Worm (Caenorhabditis elegans) whole organism, young adult: ENCODE data around the gene sre-32.
"Not testable (repeated sequence)": the region's sequence is repeated elsewhere in the genome, so short reads cannot be mapped to it uniquely, and the experiment has no call there.

Experiments
- F22D6.2 ChIP-seq: sonication (generic microtip); optimal IDR thresholded peaks from 2 replicates; lab custom pipeline; 2016; ENCODE audit warnings: mild to moderate bottlenecking, missing genetic modification characterization, missing compliant biosample characterization
- F23B12.7 ChIP-seq: sonication (generic microtip); optimal IDR thresholded peaks from 2 replicates; lab custom pipeline; 2017; ENCODE audit warnings: missing genetic modification characterization, mild to moderate bottlenecking, missing compliant biosample characterization, antibody characterized with exemption, moderate library complexity; ENCODE audit not compliant: insufficient read depth
- F49E8.2 ChIP-seq: sonication (generic microtip); optimal IDR thresholded peaks from 3 replicates; lab custom pipeline; 2017; ENCODE audit warnings: missing genetic modification characterization, mild to moderate bottlenecking, missing compliant biosample characterization, antibody characterized with exemption, moderate library complexity; ENCODE audit not compliant: insufficient read depth
- K12H6.12 ChIP-seq: fragments of 200-800 bp; sonication (Bioruptor generic); optimal IDR thresholded peaks from 2 replicates; lab custom pipeline; 2018; ENCODE audit warnings: mild to moderate bottlenecking, missing genetic modification characterization, missing compliant biosample characterization
- Y67H2A.10 ChIP-seq: fragments of 200-800 bp; sonication (Bioruptor generic); conservative IDR thresholded peaks from 2 replicates; pipeline ENCODE4 v1.3.6; 2022; ENCODE audit warnings: missing genetic modification reagents, missing genetic modification characterization, missing compliant biosample characterization
- ZK185.1 ChIP-seq: sonication (generic microtip); optimal IDR thresholded peaks from 2 replicates; lab custom pipeline; 2016; ENCODE audit warnings: mild to moderate bottlenecking, missing genetic modification characterization, missing compliant biosample characterization; ENCODE audit not compliant: poor library complexity, severe bottlenecking
- ama-1 ChIP-seq, 3 experiments: fragments of 150-350 bp in 1 of 3; sonication (generic microtip) in 2 of 3; optimal IDR thresholded peaks; 2 replicates each; lab custom pipeline; 2014 to 2018; ENCODE audit warnings: missing biosample characterization in 2 of 3, missing genetic modification characterization in 2 of 3, missing genetic modification reagents in 2 of 3
- aptf-2 ChIP-seq: fragments of 200-800 bp; sonication (Bioruptor generic); conservative IDR thresholded peaks from 2 replicates; pipeline ENCODE4 v1.3.6; 2022; ENCODE audit warnings: missing genetic modification reagents, missing genetic modification characterization, missing compliant biosample characterization
- aptf-3 ChIP-seq: fragments of 200-800 bp; sonication (Bioruptor generic); IDR thresholded peaks from 2 replicates; pipeline ENCODE4 v1.3.6; 2022; ENCODE audit warnings: missing genetic modification characterization, missing compliant biosample characterization
- attf-3 ChIP-seq: fragments of 200-800 bp; sonication (Bioruptor generic); conservative IDR thresholded peaks from 2 replicates; pipeline ENCODE4 v1.3.6; 2022; ENCODE audit warnings: missing genetic modification reagents, missing genetic modification characterization, missing compliant biosample characterization
- attf-6 ChIP-seq: fragments of 200-800 bp; sonication (Bioruptor generic); IDR thresholded peaks from 2 replicates; pipeline ENCODE4 v1.3.6; 2022; ENCODE audit warnings: missing genetic modification reagents, missing genetic modification characterization, missing compliant biosample characterization
- ceh-91 ChIP-seq: fragments of 200-800 bp; sonication (Bioruptor generic); IDR thresholded peaks from 2 replicates; pipeline ENCODE4 v1.3.6; 2022; ENCODE audit warnings: missing genetic modification reagents, missing genetic modification characterization, missing compliant biosample characterization
- dox-1 ChIP-seq: fragments of 200-800 bp; sonication (Bioruptor generic); IDR thresholded peaks from 2 replicates; pipeline ENCODE4 v1.3.6; 2022; ENCODE audit warnings: missing genetic modification reagents, missing genetic modification characterization, missing compliant biosample characterization
- let-526 ChIP-seq: fragments of 200-800 bp; sonication (Bioruptor generic); IDR thresholded peaks from 2 replicates; pipeline ENCODE4 v1.3.6; 2022; ENCODE audit warnings: missing genetic modification reagents, missing genetic modification characterization, missing compliant biosample characterization
- lin-40 ChIP-seq: sonication (generic microtip); optimal IDR thresholded peaks from 2 replicates; lab custom pipeline; 2016; ENCODE audit warnings: missing genetic modification characterization, mild to moderate bottlenecking, missing compliant biosample characterization, missing genotype, missing genetic modification reagents
- lir-1 ChIP-seq: fragments of 200-800 bp; sonication (Bioruptor generic); conservative IDR thresholded peaks from 2 replicates; pipeline ENCODE4 v1.3.6; 2022; ENCODE audit warnings: missing genetic modification reagents, missing genetic modification characterization, missing compliant biosample characterization
- madf-10 ChIP-seq: sonication (generic microtip); optimal IDR thresholded peaks from 2 replicates; lab custom pipeline; 2016; ENCODE audit warnings: mild to moderate bottlenecking, missing genetic modification characterization, missing compliant biosample characterization
- mel-28 ChIP-seq: sonication (generic microtip); optimal IDR thresholded peaks from 2 replicates; lab custom pipeline; 2016; ENCODE audit warnings: borderline replicate concordance, mild to moderate bottlenecking, missing genetic modification characterization, missing compliant biosample characterization
- mxl-1 ChIP-seq: sonication (generic microtip); optimal IDR thresholded peaks from 2 replicates; lab custom pipeline; 2016; ENCODE audit warnings: missing genetic modification characterization, missing compliant biosample characterization
- nfya-2 ChIP-seq: fragments of 200-800 bp; sonication (Bioruptor generic); IDR thresholded peaks from 2 replicates; pipeline ENCODE4 v1.3.6; 2022; ENCODE audit warnings: missing genetic modification reagents, missing genetic modification characterization, missing compliant biosample characterization
- nhr-27 ChIP-seq: fragments of 200-800 bp; sonication (Bioruptor generic); optimal IDR thresholded peaks from 2 replicates; lab custom pipeline; 2018; ENCODE audit warnings: mild to moderate bottlenecking, missing genetic modification characterization, moderate library complexity, missing compliant biosample characterization
- nhr-90 ChIP-seq: sonication (generic microtip); optimal IDR thresholded peaks from 2 replicates; lab custom pipeline; 2016; ENCODE audit warnings: missing genotype, mild to moderate bottlenecking, missing genetic modification characterization, missing compliant biosample characterization
- pha-4 ChIP-seq: fragments of 150-350 bp; sonication (generic microtip); optimal IDR thresholded peaks from 2 replicates; lab custom pipeline; 2014; ENCODE audit warnings: missing biosample characterization, missing genetic modification reagents, missing genetic modification characterization
- repo-1 ChIP-seq: sonication (generic microtip); optimal IDR thresholded peaks from 2 replicates; lab custom pipeline; 2017; ENCODE audit warnings: mild to moderate bottlenecking, missing genetic modification characterization, missing compliant biosample characterization
- snpc-1.1 ChIP-seq: sonication (generic microtip); optimal IDR thresholded peaks from 2 replicates; lab custom pipeline; 2017; ENCODE audit warnings: missing genetic modification characterization, mild to moderate bottlenecking, missing compliant biosample characterization, antibody characterized with exemption, moderate library complexity, missing genotype, missing genetic modification reagents; ENCODE audit not compliant: insufficient read depth
- tlf-1 ChIP-seq: fragments of 200-800 bp; sonication (Bioruptor generic); optimal IDR thresholded peaks from 2 replicates; lab custom pipeline; 2018; ENCODE audit warnings: mild to moderate bottlenecking, missing genetic modification characterization, missing compliant biosample characterization
- unc-62 ChIP-seq: fragments of 150-350 bp; optimal IDR thresholded peaks from 2 replicates; lab custom pipeline; 2014; ENCODE audit warnings: missing biosample characterization, missing genetic modification reagents, missing genetic modification characterization
- ztf-26 ChIP-seq: sonication (generic microtip); optimal IDR thresholded peaks from 2 replicates; lab custom pipeline; 2017; ENCODE audit warnings: missing genetic modification characterization, missing compliant biosample characterization
- ztf-28 ChIP-seq: fragments of 200-800 bp; sonication (Bioruptor generic); IDR thresholded peaks from 2 replicates; pipeline ENCODE4 v1.3.6; 2022; ENCODE audit warnings: missing genetic modification reagents, missing genetic modification characterization, missing compliant biosample characterization

The sre-32 gene

ce11 chrII:12452754-12453352 is 3.7 kb downstream of the sre-32 start, which contains the start of the genes sre-35 and sre-33 (continued):
- TF ChIP-seq ZK185.1 (tag; lab: Kevin White, UChicago), result no peak
- TF ChIP-seq, all 124 proteins: peak for 0

- TF ChIP-seq aptf-3 (GFP tag; lab: Robert Waterston, UW), result no peak
- no peak for TF ChIP-seq lin-40 (tag; lab: Kevin White, UChicago)
- TF ChIP-seq Y67H2A.10 (GFP tag; lab: Robert Waterston, UW), result no peak
- no peak for TF ChIP-seq ztf-26
- no peak for TF ChIP-seq K12H6.12 (tag; lab: Kevin White, UChicago)
- TF ChIP-seq F22D6.2, result no peak
Observed at ce11 chrII:12449849-12450248, 6.7 kb downstream of the sre-32 start, which contains the start of gene sre-34. Gene sre-34 (plus strand): TSS chrII:12450149.

ce11 chrII:12448241-12448640 is 8.3 kb downstream of the sre-32 start, which contains the start of gene srh-27:
Gene srh-27 (plus strand): TSS chrII:12448541.
- TF ChIP-seq ama-1 (optimal IDR thresholded peaks at IDR 0.05; lab: Kevin White, UChicago), result no peak
- no peak for TF ChIP-seq ama-1 (GFP tag; optimal IDR thresholded peaks at IDR 0.05; lab: Kevin White, UChicago)
- no peak for TF ChIP-seq F23B12.7
- TF ChIP-seq attf-3, result no peak
- TF ChIP-seq aptf-2 (GFP tag; lab: Robert Waterston, UW), result no peak
- no peak for TF ChIP-seq tlf-1 (GFP tag; lab: Kevin White, UChicago)
- no peak for TF ChIP-seq madf-10 (tag; lab: Kevin White, UChicago)
- TF ChIP-seq attf-6 (GFP tag; lab: Robert Waterston, UW), result no peak
- TF ChIP-seq mxl-1 (tag; lab: Kevin White, UChicago), result no peak
- no peak for TF ChIP-seq F49E8.2 (tag; lab: Kevin White, UChicago)
- no peak for TF ChIP-seq nhr-27
- no peak for TF ChIP-seq mel-28 (tag; lab: Kevin White, UChicago)
- no peak for TF ChIP-seq pha-4 (tag; lab: Kevin White, UChicago)
- no peak for TF ChIP-seq repo-1 (tag; lab: Kevin White, UChicago)
- TF ChIP-seq nhr-90, result no peak
- TF ChIP-seq unc-62, result no peak
- TF ChIP-seq lir-1 (GFP tag; lab: Robert Waterston, UW), result no peak

ce11 chrII:12444679-12445376 is 11.7 kb downstream of the sre-32 start, which contains the start of the genes W05H5.1 and pitr-6:
Gene W05H5.1 (minus strand): TSS chrII:12444779.
Gene pitr-6 (plus strand): TSS chrII:12445326.
- TF ChIP-seq dox-1 (GFP tag; lab: Robert Waterston, UW) (no peak), ceh-91 (GFP tag; lab: Robert Waterston, UW) (no peak), ztf-28 (GFP tag; lab: Robert Waterston, UW) (0 out of 2 replicates have a peak, but pooled peaks have one; percentile 15), let-526 (GFP tag; lab: Robert Waterston, UW) (no peak)

ce11 chrII:12441164-12441563 is 15.4 kb downstream of the sre-32 start, which contains the start of gene Y57A10C.10:
Gene Y57A10C.10 (minus strand): TSS chrII:12441264.
- TF ChIP-seq nfya-2 (GFP tag; lab: Robert Waterston, UW); pha-4 (tag; lab: Kevin White, UChicago); snpc-1.1 (tag; lab: Kevin White, UChicago): not testable (repeated sequence)
